Worm (Caenorhabditis elegans): ENCODE results near the gene Y69A2AR.16.

DNA sequence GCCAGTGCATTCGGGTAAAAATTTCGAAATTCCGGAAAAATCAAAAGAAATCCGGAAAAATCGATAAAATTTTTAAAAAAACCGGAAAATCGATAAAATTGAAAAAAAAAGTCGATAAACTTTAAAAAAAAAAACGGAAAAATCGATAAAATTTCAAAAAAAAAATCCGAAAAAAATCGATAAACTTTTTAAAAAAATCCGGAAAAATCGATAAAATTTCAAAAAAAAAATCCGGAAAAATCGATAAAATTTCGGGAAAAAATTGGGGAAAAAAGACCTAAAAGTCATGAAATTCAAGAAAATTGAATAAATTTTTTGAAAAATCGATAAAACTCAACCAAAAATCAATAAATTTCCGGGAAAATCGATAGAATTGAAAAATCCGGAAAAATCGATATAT is 29.2 kb downstream of the Y69A2AR.16 start:
- TF ChIP-seq zag-1 (tag; optimal IDR thresholded peaks at IDR 0.05) (no peak), T26A8.4 (GFP tag; IDR thresholded peaks at IDR 0.05) (no peak), mep-1 (tag; optimal IDR thresholded peaks at IDR 0.05) (no peak), nhr-25 (tag; optimal IDR thresholded peaks at IDR 0.05; ENCODE audit: borderline replicate concordance, insufficient read depth) (no peak), nhr-11 (tag; optimal IDR thresholded peaks at IDR 0.05) (no peak), hlh-30 (tag; optimal IDR thresholded peaks at IDR 0.05; ENCODE audit: insufficient read depth) (no peak), ztf-11 (tag; optimal IDR thresholded peaks at IDR 0.05) (no peak), lin-1 (GFP tag; IDR thresholded peaks at IDR 0.05) (no peak), ama-1 (optimal IDR thresholded peaks at IDR 0.05) (no peak)
